Fruit fly (Drosophila melanogaster) whole organism: Measurements from ENCODE around the gene CG32454.
"Not testable (repeated sequence)": the region's sequence is repeated elsewhere in the genome, so short reads cannot be mapped to it uniquely, and the experiment has no call there.

Experiments
- CG8478 ChIP-seq: fragments of >200 bp; optimal IDR thresholded peaks from 2 replicates; lab custom pipeline; 2018; ENCODE audit warnings: inconsistent platforms
- Dll ChIP-seq: fragments of >200 bp; optimal IDR thresholded peaks from 2 replicates; lab custom pipeline; 2017
- EcR ChIP-seq, 2 experiments: fragments of >200 bp; optimal IDR thresholded peaks; 2 replicates each; lab custom pipeline; 2017; ENCODE audit warnings: missing biosample characterization in 2 of 2, missing genetic modification characterization in 2 of 2, missing genetic modification reagents in 2 of 2
- pan ChIP-seq: fragments of >200 bp; optimal IDR thresholded peaks from 2 replicates; lab custom pipeline; 2017
- psq ChIP-seq: fragments of >200 bp; optimal IDR thresholded peaks from 2 replicates; lab custom pipeline; 2017
- usp ChIP-seq: fragments of >200 bp; optimal IDR thresholded peaks from 2 replicates; lab custom pipeline; 2017; ENCODE audit warnings: missing biosample characterization, missing genetic modification characterization, mixed read lengths

The CG32454 gene

dm6 chr3L:22729466-22729865 lies at the start of gene CG32454:
Gene CG32454 (plus strand): TSS chr3L:22729766.
- TF ChIP-seq psq (lab: Kevin White, UChicago) = no peak
- no peak for TF ChIP-seq pan (lab: Kevin White, UChicago)
- TF ChIP-seq CG8478 (lab: Kevin White, UChicago) = no peak
- TF ChIP-seq Dll = no peak
- no peak for TF ChIP-seq EcR (GFP tag; optimal IDR thresholded peaks at IDR 0.05; lab: Kevin White, UChicago)
- TF ChIP-seq usp = no peak

- no peak for TF ChIP-seq Dll
These were observed 48.6 kb upstream of the CG32454 start for dm6 chr3L:22680932-22681331.

- TF ChIP-seq CG8478 (lab: Kevin White, UChicago) (no peak), EcR (GFP tag; optimal IDR thresholded peaks at IDR 0.05; lab: Kevin White, UChicago) (no peak), psq (lab: Kevin White, UChicago) (no peak), usp (no peak), Dll (no peak), pan (lab: Kevin White, UChicago) (no peak)
These were observed 42.6 kb upstream of the CG32454 start, which contains the start of the genes CG14455 and CG14456 for dm6 chr3L:22686987-22687386. Gene CG14455 (minus strand): TSS chr3L:22687087. Gene CG14456 (plus strand): TSS chr3L:22687222.

dm6 chr3L:22692428-22692827 lies 37.1 kb upstream of the CG32454 start, which contains the start of gene CG14454:
Gene CG14454 (minus strand): TSS chr3L:22692528.
- not testable (repeated sequence) for TF ChIP-seq CG8478 (lab: Kevin White, UChicago); pan (lab: Kevin White, UChicago); EcR (GFP tag; optimal IDR thresholded peaks at IDR 0.05; lab: Kevin White, UChicago)

dm6 chr3L:22693712-22694111 lies 35.9 kb upstream of the CG32454 start, which contains the start of the genes CG12546 and CG14453:
Gene CG12546 (minus strand): TSS chr3L:22693812.
Gene CG14453 (plus strand): TSS chr3L:22694083.
- TF ChIP-seq pan (lab: Kevin White, UChicago) = no peak
- no peak for TF ChIP-seq CG8478 (lab: Kevin White, UChicago)
- TF ChIP-seq usp = no peak
- no peak for TF ChIP-seq psq (lab: Kevin White, UChicago)
- no peak for TF ChIP-seq EcR (GFP tag; optimal IDR thresholded peaks at IDR 0.05; lab: Kevin White, UChicago)
- no peak for TF ChIP-seq Dll

dm6 chr3L:22695653-22696052 lies 33.9 kb upstream of the CG32454 start, which contains the start of gene CG14452:
Gene CG14452 (plus strand): TSS chr3L:22695953.
- no peak for TF ChIP-seq EcR (GFP tag; optimal IDR thresholded peaks at IDR 0.05; lab: Kevin White, UChicago)
- no peak for TF ChIP-seq psq (lab: Kevin White, UChicago)
- TF ChIP-seq CG8478 (lab: Kevin White, UChicago) = no peak
- no peak for TF ChIP-seq pan (lab: Kevin White, UChicago)
- TF ChIP-seq usp = no peak
- no peak for TF ChIP-seq Dll

- TF ChIP-seq usp; pan (lab: Kevin White, UChicago); psq (lab: Kevin White, UChicago): not testable (repeated sequence)
These were observed 32.6 kb upstream of the CG32454 start, which contains the start of gene CG32453 for dm6 chr3L:22696930-22697329. Gene CG32453 (plus strand): TSS chr3L:22697230.

- TF ChIP-seq pan (lab: Kevin White, UChicago) (no peak), psq (lab: Kevin White, UChicago) (no peak), Dll (no peak), usp (no peak), EcR (GFP tag; optimal IDR thresholded peaks at IDR 0.05; lab: Kevin White, UChicago) (no peak), CG8478 (lab: Kevin White, UChicago) (no peak)
These were observed 30.4 kb upstream of the CG32454 start, which contains the start of gene CG45116 for dm6 chr3L:22699133-22699532. Gene CG45116 (plus strand): TSS chr3L:22699433.

dm6 chr3L:22711855-22712254 lies 17.7 kb upstream of the CG32454 start, which contains the start of gene CG11370:
Gene CG11370 (plus strand): TSS chr3L:22712155.
- no peak for TF ChIP-seq CG8478 (lab: Kevin White, UChicago)
- TF ChIP-seq usp = no peak
- no peak for TF ChIP-seq psq (lab: Kevin White, UChicago)
- no peak for TF ChIP-seq pan (lab: Kevin White, UChicago)
- no peak for TF ChIP-seq EcR (GFP tag; optimal IDR thresholded peaks at IDR 0.05; lab: Kevin White, UChicago)
- TF ChIP-seq Dll = no peak

dm6 chr3L:22713605-22714004 lies 16.0 kb upstream of the CG32454 start:
- TF ChIP-seq psq (lab: Kevin White, UChicago) = no peak
- TF ChIP-seq pan (lab: Kevin White, UChicago) = no peak
- no peak for TF ChIP-seq EcR (GFP tag; optimal IDR thresholded peaks at IDR 0.05; lab: Kevin White, UChicago)
- no peak for TF ChIP-seq Dll
- TF ChIP-seq CG8478 (lab: Kevin White, UChicago) = no peak
- TF ChIP-seq usp = no peak

dm6 chr3L:22717137-22717767 lies 12.3 kb upstream of the CG32454 start, which contains the start of the genes ArfGAP3 and CG32452:
Gene ArfGAP3 (minus strand): TSS chr3L:22717577.
Gene CG32452 (plus strand): TSS chr3L:22717728.
- TF ChIP-seq CG8478 (lab: Kevin White, UChicago) (no peak), pan (lab: Kevin White, UChicago) (no peak), Dll (no peak), usp (no peak), psq (lab: Kevin White, UChicago) (no peak), EcR (GFP tag; optimal IDR thresholded peaks at IDR 0.05; lab: Kevin White, UChicago) (no peak)

dm6 chr3L:22720694-22721270 lies 8.8 kb upstream of the CG32454 start, which contains the start of gene mael:
Gene mael (plus strand): TSS chr3L:22721203.
- not testable (repeated sequence) for TF ChIP-seq psq (lab: Kevin White, UChicago); usp; Dll
